Worm (Caenorhabditis elegans): ENCODE results near the gene ceph-41.

ceph-41 gene

DNA sequence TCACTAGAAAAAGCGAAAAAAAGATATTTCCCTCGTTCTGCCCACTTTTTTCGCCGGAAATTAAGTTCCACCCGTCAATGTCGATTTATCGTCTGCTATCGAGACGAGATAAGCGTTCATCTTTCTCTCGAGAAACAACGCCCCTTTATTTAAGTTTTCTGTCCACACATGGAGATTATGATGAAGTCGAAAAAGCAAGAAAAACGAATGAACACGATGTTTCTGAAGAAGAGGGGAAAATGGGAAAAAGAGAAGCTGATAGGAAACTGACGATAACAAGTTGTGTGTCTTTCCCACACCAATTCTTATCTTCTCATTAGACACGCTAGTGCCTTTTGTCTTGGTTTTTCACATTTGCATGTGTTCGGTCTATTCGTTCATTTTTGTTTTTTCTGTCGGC, 47.8 kb downstream of the ceph-41 start:
- TF ChIP-seq him-1 (tag; optimal IDR thresholded peaks at IDR 0.05) (no peak), W03F9.2 (tag; optimal IDR thresholded peaks at IDR 0.05) (no peak), dao-5 (tag; optimal IDR thresholded peaks at IDR 0.05) (no peak)

DNA sequence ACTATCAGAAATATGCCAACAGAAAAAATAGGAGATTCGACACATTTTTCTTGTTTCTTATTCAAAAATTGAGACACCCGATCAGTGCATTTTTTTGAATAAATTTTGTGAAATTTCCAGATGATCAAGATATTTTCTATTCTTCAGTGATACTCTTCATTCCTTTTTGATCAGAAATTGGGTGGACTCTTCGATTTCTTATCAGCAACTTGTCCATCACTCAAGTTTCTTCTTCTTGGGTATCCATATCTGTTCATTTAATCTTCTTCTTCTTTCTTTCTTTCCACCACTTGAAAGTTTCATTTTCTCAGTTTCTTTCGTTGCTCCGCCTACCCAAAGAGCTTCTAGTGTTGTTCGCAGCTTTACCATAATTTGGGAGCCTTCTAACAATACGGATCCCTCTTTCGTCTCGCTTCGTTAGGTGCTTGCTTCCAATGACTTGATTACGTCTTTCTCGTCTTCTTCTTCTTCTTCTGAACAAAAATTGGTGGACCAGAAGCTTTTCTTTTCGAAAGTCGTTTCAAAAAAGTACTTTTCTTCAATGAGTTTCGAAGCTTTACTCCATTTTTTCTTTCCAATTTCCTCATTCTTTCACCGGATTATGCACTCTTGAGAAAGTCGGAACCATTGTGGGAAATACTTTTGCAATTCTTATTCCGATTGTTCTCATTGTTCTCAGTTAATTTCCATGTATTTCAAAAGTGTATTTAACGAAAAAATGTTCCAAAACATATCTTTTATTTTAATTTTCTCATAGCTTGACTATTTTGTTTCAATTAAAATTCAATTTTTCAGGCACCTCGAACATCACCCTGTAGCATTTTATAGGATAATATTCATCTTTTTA, 48.9 kb downstream of the ceph-41 start, which contains the start of gene pct-1:
Gene pct-1, plus strand, starts transcription at position 797 of the 847 bp plus-strand sequence.
- TF ChIP-seq dao-5 (tag; optimal IDR thresholded peaks at IDR 0.05) (no peak), him-1 (tag; optimal IDR thresholded peaks at IDR 0.05) (no peak), W03F9.2 (tag; optimal IDR thresholded peaks at IDR 0.05) (no peak)

Measured in whole organism, L4/young adult.